Worm (Caenorhabditis elegans) whole organism, L4 larva: ENCODE measurements around the gene fbxc-34.

Source experiments
- lin-13 ChIP-seq: fragments of 150-350 bp; optimal IDR thresholded peaks from 2 replicates; lab custom pipeline; 2014; ENCODE audit warnings: missing biosample characterization, missing genetic modification reagents, missing genetic modification characterization
- lsy-2 ChIP-seq, 2 experiments: fragments of 150-350 bp in 1 of 2; sonication (generic microtip) in 1 of 2; optimal IDR thresholded peaks; 2 replicates each; lab custom pipeline; 2014 to 2017; ENCODE audit warnings: missing biosample characterization in 2 of 2, missing genetic modification characterization in 2 of 2
- nhr-25 ChIP-seq: sonication (generic microtip); optimal IDR thresholded peaks from 2 replicates; lab custom pipeline; 2017; ENCODE audit warnings: missing genetic modification characterization, mild to moderate bottlenecking, missing compliant biosample characterization, antibody characterized with exemption, moderate library complexity, borderline replicate concordance; ENCODE audit not compliant: insufficient read depth
- unc-39 ChIP-seq: sonication (generic microtip); optimal IDR thresholded peaks from 2 replicates; lab custom pipeline; 2017; ENCODE audit warnings: missing biosample characterization, missing genetic modification characterization

DNA sequence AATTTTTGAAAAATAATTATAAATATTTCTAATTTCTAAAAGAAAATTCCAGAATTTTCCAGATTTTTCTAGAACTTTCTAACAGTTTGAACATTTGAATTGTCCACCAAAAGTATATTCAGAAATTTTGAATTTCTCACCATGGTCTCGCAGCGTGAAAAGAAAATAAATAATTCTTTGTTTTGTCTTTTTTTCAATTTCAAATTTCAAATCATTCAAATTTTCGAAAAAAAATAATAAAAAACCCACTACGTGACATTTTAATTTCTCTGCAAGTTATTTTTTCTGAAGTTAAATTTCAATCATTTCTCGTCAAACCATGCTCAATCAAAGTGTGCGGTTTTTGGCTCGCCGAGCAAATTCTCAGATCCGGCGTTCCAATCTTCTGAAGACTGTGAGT, 1.7 kb downstream of the fbxc-34 start, which contains the start of gene acs-15:
- TF ChIP-seq nhr-25 (no peak), unc-39 (no peak), lsy-2 (tag; optimal IDR thresholded peaks at IDR 0.05; lab: Kevin White, UChicago) (no peak), lin-13 (no peak)
